Worm (Caenorhabditis elegans) whole organism, early embryonic: ENCODE measurements around the gene F48F5.6.

ENCODE experiments used
- F13C5.2 ChIP-seq: sonication (generic microtip); optimal IDR thresholded peaks from 2 replicates; lab custom pipeline; 2017; ENCODE audit warnings: mild to moderate bottlenecking, missing genetic modification characterization, inconsistent platforms, missing compliant biosample characterization
- aly-1 ChIP-seq: sonication (generic microtip); optimal IDR thresholded peaks from 2 replicates; lab custom pipeline; 2016; ENCODE audit warnings: missing genetic modification characterization, missing compliant biosample characterization
- ama-1 ChIP-seq: fragments of 150-350 bp; optimal IDR thresholded peaks from 2 replicates; lab custom pipeline; 2014
- flt-1 ChIP-seq: fragments of 200-800 bp; sonication (Bioruptor generic); IDR thresholded peaks from 2 replicates; pipeline ENCODE4 v1.3.6; 2022; ENCODE audit warnings: missing genetic modification characterization, missing compliant biosample characterization
- hmbx-1 ChIP-seq: sonication (generic microtip); optimal IDR thresholded peaks from 2 replicates; lab custom pipeline; 2016; ENCODE audit warnings: mild to moderate bottlenecking, missing genetic modification characterization, missing compliant biosample characterization
- hmg-4 ChIP-seq: fragments of 200-800 bp; sonication (Bioruptor generic); optimal IDR thresholded peaks from 2 replicates; lab custom pipeline; 2018; ENCODE audit warnings: mild to moderate bottlenecking, missing genetic modification characterization, missing compliant biosample characterization
- pes-1 ChIP-seq: fragments of 200-800 bp; sonication (Bioruptor generic); IDR thresholded peaks from 2 replicates; pipeline ENCODE4 v1.3.6; 2022; ENCODE audit warnings: missing genetic modification reagents, missing genetic modification characterization, missing compliant biosample characterization
- scrt-1 ChIP-seq: fragments of 200-800 bp; sonication (Bioruptor generic); IDR thresholded peaks from 2 replicates; pipeline ENCODE4 v1.3.6; 2022; ENCODE audit warnings: missing genetic modification characterization, missing compliant biosample characterization
- sea-1 ChIP-seq: fragments of 200-800 bp; sonication (Bioruptor generic); conservative IDR thresholded peaks from 2 replicates; pipeline ENCODE4 v1.3.6; 2022; ENCODE audit warnings: missing genetic modification characterization, missing compliant biosample characterization
- tbx-11 ChIP-seq: fragments of 200-800 bp; sonication (Bioruptor generic); IDR thresholded peaks from 2 replicates; pipeline ENCODE4 v1.3.6; 2022; ENCODE audit warnings: missing genetic modification characterization, missing compliant biosample characterization
- tra-4 ChIP-seq: sonication (generic microtip); optimal IDR thresholded peaks from 2 replicates; lab custom pipeline; 2017; ENCODE audit warnings: missing genetic modification characterization, missing compliant biosample characterization

ce11 chrV:20423428-20423827 lies 29.6 kb downstream of the F48F5.6 start:
- TF ChIP-seq flt-1 (GFP tag; lab: Robert Waterston, UW) (no peak), sea-1 (no peak), pes-1 (GFP tag; lab: Robert Waterston, UW) (no peak), ama-1 (lab: Kevin White, UChicago) (no peak), tbx-11 (GFP tag; lab: Robert Waterston, UW) (no peak), aly-1 (tag; lab: Kevin White, UChicago) (no peak), F13C5.2 (tag; lab: Kevin White, UChicago) (no peak), tra-4 (tag; lab: Kevin White, UChicago) (no peak), hmbx-1 (no peak), hmg-4 (GFP tag; lab: Kevin White, UChicago) (no peak), scrt-1 (GFP tag; lab: Robert Waterston, UW) (no peak)
